Fruit fly (Drosophila melanogaster): ENCODE results near the gene CG15695.

- TF ChIP-seq CG12236 (GFP tag; optimal IDR thresholded peaks at IDR 0.05) = peak; percentile 6
- TF ChIP-seq prd (optimal IDR thresholded peaks at IDR 0.05) = no peak
- no peak for TF ChIP-seq prd (GFP tag; IDR thresholded peaks at IDR 0.05)
- 0 out of 2 replicates have a peak, but pooled peaks have one; percentile 24 for TF ChIP-seq Awh (GFP tag; IDR thresholded peaks at IDR 0.05)
- no peak for TF ChIP-seq stwl (tag; optimal IDR thresholded peaks at IDR 0.05)
- TF ChIP-seq CG32772 (GFP tag; IDR thresholded peaks at IDR 0.05) = no peak
- TF ChIP-seq MBD-R2 (GFP tag; IDR thresholded peaks at IDR 0.05) = no peak
- TF ChIP-seq CG7963 (GFP tag; IDR thresholded peaks at IDR 0.05; ENCODE audit: partially characterized antibody) = no peak
- peak; percentile 33 for TF ChIP-seq bcd (GFP tag; optimal IDR thresholded peaks at IDR 0.05)
- no peak for TF ChIP-seq slbo (GFP tag; IDR thresholded peaks at IDR 0.05)
- no peak for TF ChIP-seq Lpt (GFP tag; optimal IDR thresholded peaks at IDR 0.05)
- TF ChIP-seq CG6175 (GFP tag; IDR thresholded peaks at IDR 0.05) = 0 out of 3 replicates have a peak, but pooled peaks have one; percentile 32
- TF ChIP-seq CG4424 (GFP tag; optimal IDR thresholded peaks at IDR 0.05) = peak; percentile 26
- no peak for TF ChIP-seq dmrt11E (tag; optimal IDR thresholded peaks at IDR 0.05)
Observed at dm6 chr3R:20834770-20835183, 7.2 kb upstream of the CG15695 start.
